Worm (Caenorhabditis elegans) whole organism, mixed stage, embryonic: Measurements from ENCODE around the gene clec-75.
A peak's percentile ranks its signal among the peaks of the same experiment; 100 is the strongest.

Experiments
- M03D4.4 ChIP-seq: sonication (generic microtip); optimal IDR thresholded peaks from 2 replicates; lab custom pipeline; 2017; ENCODE audit warnings: mild to moderate bottlenecking, missing genetic modification characterization, missing compliant biosample characterization
- bed-3 ChIP-seq: fragments of 200-800 bp; sonication (Bioruptor generic); optimal IDR thresholded peaks from 3 replicates; lab custom pipeline; 2018; ENCODE audit warnings: mild to moderate bottlenecking, missing genetic modification characterization, moderate library complexity, missing compliant biosample characterization
- ceh-43 ChIP-seq: fragments of 200-800 bp; sonication (Bioruptor generic); optimal IDR thresholded peaks from 2 replicates; lab custom pipeline; 2018; ENCODE audit warnings: mild to moderate bottlenecking, missing genetic modification characterization, moderate library complexity, missing compliant biosample characterization
- ces-1 ChIP-seq: fragments of 150-350 bp; optimal IDR thresholded peaks from 2 replicates; lab custom pipeline; 2014; ENCODE audit warnings: missing biosample characterization, missing genetic modification reagents, missing genetic modification characterization
- drap-1 ChIP-seq: fragments of 200-800 bp; sonication (Bioruptor generic); optimal IDR thresholded peaks from 3 replicates; lab custom pipeline; 2018; ENCODE audit warnings: mild to moderate bottlenecking, missing genetic modification characterization, missing compliant biosample characterization
- flh-1 ChIP-seq: fragments of 200-800 bp; sonication (Bioruptor generic); optimal IDR thresholded peaks from 2 replicates; lab custom pipeline; 2018; ENCODE audit warnings: mild to moderate bottlenecking, missing genetic modification characterization, moderate library complexity, missing compliant biosample characterization
- mls-2 ChIP-seq: sonication (generic microtip); optimal IDR thresholded peaks from 2 replicates; lab custom pipeline; 2016; ENCODE audit warnings: mild to moderate bottlenecking, missing genetic modification characterization, moderate library complexity, missing compliant biosample characterization
- nhr-237 ChIP-seq: fragments of 150-350 bp; optimal IDR thresholded peaks from 2 replicates; lab custom pipeline; 2014; ENCODE audit warnings: missing biosample characterization, missing genetic modification characterization
- nhr-28 ChIP-seq: fragments of 150-350 bp; optimal IDR thresholded peaks from 2 replicates; lab custom pipeline; 2014; ENCODE audit warnings: missing biosample characterization, missing genetic modification characterization
- pha-4 ChIP-seq: fragments of 150-350 bp; optimal IDR thresholded peaks from 2 replicates; lab custom pipeline; 2018; ENCODE audit warnings: missing biosample characterization, missing genetic modification reagents, missing genetic modification characterization
- snpc-4 ChIP-seq: fragments of 150-350 bp; optimal IDR thresholded peaks from 2 replicates; lab custom pipeline; 2014; ENCODE audit warnings: missing biosample characterization, missing genetic modification characterization
- unc-120 ChIP-seq: sonication (generic microtip); optimal IDR thresholded peaks from 2 replicates; lab custom pipeline; 2017; ENCODE audit warnings: missing genetic modification characterization, missing compliant biosample characterization; ENCODE audit not compliant: poor library complexity, severe bottlenecking
- unc-62 ChIP-seq: fragments of 150-350 bp; optimal IDR thresholded peaks from 2 replicates; lab custom pipeline; 2014; ENCODE audit warnings: missing biosample characterization, missing genetic modification reagents, missing genetic modification characterization
- zip-8 ChIP-seq: fragments of 150-350 bp; optimal IDR thresholded peaks from 2 replicates; lab custom pipeline; 2014; ENCODE audit warnings: missing biosample characterization, missing genetic modification characterization

clec-75 gene

DNA sequence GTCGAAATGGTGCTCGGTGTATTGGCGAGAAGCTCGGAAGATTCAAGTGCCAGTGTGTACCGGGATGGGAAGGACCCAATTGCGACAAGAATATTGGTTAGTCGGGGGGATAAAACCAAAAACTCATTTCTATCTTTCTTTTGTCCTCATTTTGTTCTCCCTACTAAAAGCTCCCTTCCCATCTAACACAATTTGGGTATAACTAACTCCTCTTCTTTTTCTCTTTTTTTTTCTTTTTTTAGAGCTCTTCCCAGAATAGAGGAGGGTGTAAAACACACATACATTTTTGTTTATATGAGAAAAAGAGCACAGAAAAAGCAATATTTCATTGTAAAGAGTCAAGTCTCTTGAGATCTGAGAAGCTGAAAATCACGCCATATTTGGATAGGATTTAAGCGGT is 44.6 kb downstream of the clec-75 start:
- no peak for TF ChIP-seq drap-1 (GFP tag; lab: Kevin White, UChicago)
- no peak for TF ChIP-seq flh-1
- no peak for TF ChIP-seq pha-4 (tag; lab: Kevin White, UChicago)
- no peak for TF ChIP-seq nhr-28
- no peak for TF ChIP-seq zip-8 (tag; lab: Kevin White, UChicago)
- no peak for TF ChIP-seq bed-3 (GFP tag; lab: Kevin White, UChicago)
- TF ChIP-seq unc-62 (GFP tag; lab: Kevin White, UChicago): no peak
- TF ChIP-seq M03D4.4: no peak

ce11 chrIV:4007697-4008096 is 47.2 kb downstream of the clec-75 start, which contains the start of gene W02C12.2:
Gene W02C12.2, minus strand, starts transcription at chrIV:4007973.
- TF ChIP-seq flh-1: no peak
- no peak for TF ChIP-seq snpc-4 (tag; lab: Kevin White, UChicago)
- no peak for TF ChIP-seq bed-3 (GFP tag; lab: Kevin White, UChicago)
- peak; percentile 51 for TF ChIP-seq ces-1 (GFP tag; lab: Kevin White, UChicago)

DNA sequence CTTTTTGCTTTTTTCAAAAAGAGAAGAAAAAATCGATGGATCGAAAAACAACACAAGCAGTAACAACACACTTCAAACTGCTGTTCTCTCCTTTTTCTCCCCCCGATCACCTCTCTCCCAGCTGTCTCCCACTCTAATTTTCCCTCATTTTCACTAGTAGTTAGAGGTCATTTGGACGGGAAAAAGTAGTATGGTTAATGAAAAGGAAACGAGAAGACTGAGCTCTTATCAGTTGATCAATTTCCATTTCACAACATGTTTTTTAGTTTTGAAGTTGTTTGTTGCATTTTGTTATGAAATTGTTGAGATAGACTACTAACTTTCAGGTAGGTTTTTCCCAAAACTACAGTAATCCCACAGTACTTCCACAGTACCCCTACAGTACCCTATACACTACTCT is 47.9 kb downstream of the clec-75 start:
- no peak for TF ChIP-seq unc-120 (tag; lab: Kevin White, UChicago)

DNA sequence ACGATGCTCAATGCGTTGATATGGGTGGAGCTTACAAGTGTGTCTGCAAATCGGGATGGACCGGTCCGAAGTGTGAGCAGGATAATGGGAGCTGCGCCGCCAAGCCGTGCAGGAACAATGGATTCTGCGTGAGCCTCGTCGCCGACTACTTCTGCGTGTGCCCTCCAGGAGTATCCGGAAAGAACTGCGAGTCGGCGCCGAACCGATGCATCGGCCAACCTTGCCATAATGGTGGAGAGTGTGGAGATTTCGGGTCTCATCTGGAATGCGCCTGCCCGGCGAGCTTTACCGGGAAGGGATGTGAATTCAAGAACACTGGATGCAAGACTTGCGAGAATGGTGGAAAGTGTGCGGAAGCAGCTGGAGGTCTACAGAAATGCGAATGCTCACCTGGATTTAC is 49.4 kb downstream of the clec-75 start:
- TF ChIP-seq nhr-237 (tag; lab: Kevin White, UChicago) (no peak), mls-2 (tag; lab: Kevin White, UChicago) (no peak), ceh-43 (GFP tag; lab: Kevin White, UChicago) (no peak)
